Worm (Caenorhabditis elegans) whole organism, late embryonic: ENCODE data around the gene F44A6.3.

ENCODE experiments used
- lin-11 ChIP-seq: fragments of 200-800 bp; sonication (Bioruptor generic); optimal IDR thresholded peaks from 2 replicates; lab custom pipeline; 2018; ENCODE audit warnings: mild to moderate bottlenecking, missing genetic modification characterization, missing compliant biosample characterization
- pqm-1 ChIP-seq: sonication (generic microtip); optimal IDR thresholded peaks from 2 replicates; lab custom pipeline; 2016; ENCODE audit warnings: missing genetic modification characterization, missing compliant biosample characterization
- tbx-2 ChIP-seq: sonication (generic microtip); optimal IDR thresholded peaks from 2 replicates; lab custom pipeline; 2016; ENCODE audit warnings: missing genetic modification characterization, missing compliant biosample characterization

- no peak for TF ChIP-seq tbx-2 (tag; lab: Kevin White, UChicago)
- TF ChIP-seq pqm-1 (tag; lab: Kevin White, UChicago) = no peak
- TF ChIP-seq lin-11 (tag; lab: Kevin White, UChicago) = no peak
These were observed 4.1 kb upstream of the F44A6.3 start for ce11 chrX:10208481-10208880.
